Worm (Caenorhabditis elegans): ENCODE results near the gene C52G5.3.

DNA sequence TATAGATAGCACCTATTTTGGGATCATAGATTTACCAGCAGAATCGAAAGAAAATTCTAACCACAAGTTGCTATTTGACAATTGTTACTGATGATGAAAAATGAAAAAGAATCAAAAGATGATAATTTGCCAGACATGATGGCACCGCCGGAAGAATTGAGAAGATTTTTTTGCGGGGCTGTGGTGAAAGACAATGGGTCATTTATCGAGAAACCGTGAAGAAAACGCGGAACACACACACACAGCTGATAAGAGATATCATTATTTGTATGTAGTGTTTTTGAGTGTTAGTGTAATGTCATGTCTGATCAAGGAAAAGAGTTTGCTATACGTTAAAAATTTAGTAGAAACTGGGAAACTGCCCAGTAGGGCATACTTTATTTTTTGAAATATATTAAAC is 11.1 kb downstream of the C52G5.3 start:
- TF ChIP-seq zip-4 (GFP tag; optimal IDR thresholded peaks at IDR 0.05): no peak
- TF ChIP-seq nhr-11 (tag; optimal IDR thresholded peaks at IDR 0.05): no peak
- TF ChIP-seq ama-1 (optimal IDR thresholded peaks at IDR 0.05): no peak
- TF ChIP-seq ztf-11 (tag; optimal IDR thresholded peaks at IDR 0.05): no peak
- TF ChIP-seq ceh-90 (tag; optimal IDR thresholded peaks at IDR 0.05): no peak
- no peak for TF ChIP-seq alr-1 (tag; optimal IDR thresholded peaks at IDR 0.05; ENCODE audit: borderline replicate concordance)
- no peak for TF ChIP-seq nhr-76 (tag; optimal IDR thresholded peaks at IDR 0.05)

Data from whole organism, L1 larva.